Worm (Caenorhabditis elegans): Measurements from ENCODE around the gene zip-2.

Gene zip-2

ce11 chrIII:835713-836278 lies 3.0 kb downstream of the zip-2 start (continued):
- TF ChIP-seq hlh-30 (tag; optimal IDR thresholded peaks at IDR 0.05; ENCODE audit: insufficient read depth) = peak; percentile 5
- no peak for TF ChIP-seq aly-2 (tag; optimal IDR thresholded peaks at IDR 0.05)
- no peak for TF ChIP-seq egl-27 (tag; optimal IDR thresholded peaks at IDR 0.05)
- peak; percentile 38; the same call in 1 of the 2 replicates for TF ChIP-seq ceh-44 (GFP tag; IDR thresholded peaks at IDR 0.05)
- peak; percentile 93 for TF ChIP-seq nhr-10 (tag; optimal IDR thresholded peaks at IDR 0.05)
- peak; percentile 90 for TF ChIP-seq dmd-8 (GFP tag; IDR thresholded peaks at IDR 0.05)
- TF ChIP-seq sdz-12 (GFP tag; optimal IDR thresholded peaks at IDR 0.05) = peak; percentile 99
- TF ChIP-seq aha-1 (tag) = peak; percentile 99
- peak; percentile 73 for TF ChIP-seq ZK337.2 (GFP tag; IDR thresholded peaks at IDR 0.05)
- TF ChIP-seq zip-2 (tag; optimal IDR thresholded peaks at IDR 0.05) = no peak
- TF ChIP-seq tag-97 (GFP tag; IDR thresholded peaks at IDR 0.05) = peak; percentile 74; the same call in 1 of the 2 replicates
- TF ChIP-seq snpc-1.2 (GFP tag; IDR thresholded peaks at IDR 0.05) = peak; percentile 84
- no peak for TF ChIP-seq unc-62 (GFP tag; optimal IDR thresholded peaks at IDR 0.05 in 1 of 2)
- no peak for TF ChIP-seq unc-62 (tag; optimal IDR thresholded peaks at IDR 0.05)
- TF ChIP-seq egl-43 (GFP tag; IDR thresholded peaks at IDR 0.05) = peak; percentile 96
- peak; percentile 88 for TF ChIP-seq spr-3 (GFP tag; optimal IDR thresholded peaks at IDR 0.05)
- TF ChIP-seq mdl-1 (tag; optimal IDR thresholded peaks at IDR 0.05) = peak; percentile 41 to 53
- TF ChIP-seq daf-16 (GFP tag; optimal IDR thresholded peaks at IDR 0.05) = peak in 1 of 2 experiments; percentile 81
- TF ChIP-seq daf-16 (tag; optimal IDR thresholded peaks at IDR 0.05) = peak; percentile 66
- TF ChIP-seq mdt-29 (GFP tag; IDR thresholded peaks at IDR 0.05) = peak; percentile 93
- TF ChIP-seq nhr-28 (tag; optimal IDR thresholded peaks at IDR 0.05) = peak; percentile 65
- TF ChIP-seq Y48G9A.11 (GFP tag; IDR thresholded peaks at IDR 0.05) = peak; percentile 90
- TF ChIP-seq pqm-1 (tag; optimal IDR thresholded peaks at IDR 0.05) = peak; percentile 5
- TF ChIP-seq gei-8 (GFP tag; optimal IDR thresholded peaks at IDR 0.05) = peak; percentile 96
- peak; percentile 72 for TF ChIP-seq nhr-48 (tag; optimal IDR thresholded peaks at IDR 0.05)
- no peak for TF ChIP-seq ceh-82 (tag; optimal IDR thresholded peaks at IDR 0.05)
- no peak for TF ChIP-seq R02D3.7 (tag; optimal IDR thresholded peaks at IDR 0.05)
- TF ChIP-seq lin-38 (GFP tag; IDR thresholded peaks at IDR 0.05) = peak; percentile 82
- peak; percentile 49 for TF ChIP-seq nhr-237 (tag; optimal IDR thresholded peaks at IDR 0.05)
- peak; percentile 66 to 69 for TF ChIP-seq lsy-2 (tag; optimal IDR thresholded peaks at IDR 0.05)
- peak; percentile 86 for TF ChIP-seq dve-1 (tag; optimal IDR thresholded peaks at IDR 0.05; ENCODE audit: insufficient read depth)
- TF ChIP-seq F26F4.8 (GFP tag; conservative IDR thresholded peaks at IDR 0.05) = no peak
- peak; percentile 92 for TF ChIP-seq nhr-102 (tag; optimal IDR thresholded peaks at IDR 0.05)
- peak; percentile 94 for TF ChIP-seq php-3 (GFP tag; IDR thresholded peaks at IDR 0.05)
- TF ChIP-seq rbr-2 (tag; optimal IDR thresholded peaks at IDR 0.05) = peak; percentile 47
- TF ChIP-seq ces-1 (GFP tag; optimal IDR thresholded peaks at IDR 0.05) = no peak
- TF ChIP-seq mes-2 (tag; optimal IDR thresholded peaks at IDR 0.05; ENCODE audit: poor library complexity, severe bottlenecking) = peak; percentile 77
- peak; percentile 94 for TF ChIP-seq jun-1 (tag; optimal IDR thresholded peaks at IDR 0.05)
- no peak for TF ChIP-seq F49E8.2 (tag; optimal IDR thresholded peaks at IDR 0.05; ENCODE audit: borderline replicate concordance)
- TF ChIP-seq nhr-42 (GFP tag; IDR thresholded peaks at IDR 0.05) = peak; percentile 95
- peak; percentile 49 for TF ChIP-seq lin-13 (GFP tag; optimal IDR thresholded peaks at IDR 0.05)
- peak; percentile 51 for TF ChIP-seq ztf-11 (tag; optimal IDR thresholded peaks at IDR 0.05)
- TF ChIP-seq attf-4 (tag; optimal IDR thresholded peaks at IDR 0.05) = no peak
- no peak for TF ChIP-seq ceh-32 (tag; optimal IDR thresholded peaks at IDR 0.05; ENCODE audit: poor library complexity)
- TF ChIP-seq madf-5 (GFP tag; IDR thresholded peaks at IDR 0.05) = peak; percentile 77 to 95; a peak in 3 of 4 replicates
- TF ChIP-seq fkh-10 (GFP tag; optimal IDR thresholded peaks at IDR 0.05) = no peak
- TF ChIP-seq dmd-6 (GFP tag; IDR thresholded peaks at IDR 0.05) = peak; percentile 76
- peak; percentile 99 for TF ChIP-seq nhr-111 (GFP tag; optimal IDR thresholded peaks at IDR 0.05)
- peak; percentile 16 for TF ChIP-seq F10B5.3 (tag; optimal IDR thresholded peaks at IDR 0.05)
- TF ChIP-seq set-16 (GFP tag; IDR thresholded peaks at IDR 0.05) = peak; percentile 60
- peak; percentile 87 for TF ChIP-seq ceh-20 (GFP tag; IDR thresholded peaks at IDR 0.05)

Data from whole organism, L4 larva.